Worm (Caenorhabditis elegans): ENCODE measurements around the gene Y67D8B.3.

ce11 chrIV:3182920-3183319, 19.1 kb downstream of the Y67D8B.3 start:
- TF ChIP-seq tbx-11 (GFP tag; IDR thresholded peaks at IDR 0.05): no peak
- no peak for TF ChIP-seq flt-1 (GFP tag; IDR thresholded peaks at IDR 0.05)
- TF ChIP-seq ama-1 (optimal IDR thresholded peaks at IDR 0.05): no peak
- no peak for TF ChIP-seq aly-1 (tag; optimal IDR thresholded peaks at IDR 0.05)
- TF ChIP-seq ceh-36 (tag; optimal IDR thresholded peaks at IDR 0.05): no peak
- no peak for TF ChIP-seq ets-7 (tag; optimal IDR thresholded peaks at IDR 0.05)

Measured in whole organism, early embryonic.